Fruit fly (Drosophila melanogaster) whole organism, embryonic: ENCODE results near the gene CG12592.
A peak's percentile ranks its signal among the peaks of the same experiment; 100 is the strongest.

ENCODE experiments used
- ATbp ChIP-seq: fragments of 200-800 bp; sonication (Bioruptor generic); optimal IDR thresholded peaks from 2 replicates; lab custom pipeline; 2017; ENCODE audit warnings: missing biosample characterization, mild to moderate bottlenecking, missing genetic modification characterization, missing genetic modification reagents
- CG1024 ChIP-seq: fragments of 200-800 bp; sonication (Bioruptor generic); IDR thresholded peaks from 2 replicates; pipeline ENCODE4 v1.3.6; 2022; ENCODE audit warnings: missing biosample characterization, missing genetic modification characterization
- CG10431 ChIP-seq: fragments of 200-800 bp; sonication (Bioruptor generic); optimal IDR thresholded peaks from 3 replicates; lab custom pipeline; 2018; ENCODE audit warnings: missing biosample characterization, mild to moderate bottlenecking, missing genetic modification characterization
- CG10979 ChIP-seq: fragments of 200-800 bp; sonication (Bioruptor generic); optimal IDR thresholded peaks from 2 replicates; lab custom pipeline; 2018; ENCODE audit warnings: missing biosample characterization, mild to moderate bottlenecking, missing genetic modification characterization, moderate library complexity
- CG11093 ChIP-seq: fragments of 200-800 bp; sonication (Bioruptor generic); IDR thresholded peaks from 3 replicates; pipeline ENCODE4 v1.3.6; 2022; ENCODE audit warnings: missing biosample characterization, missing genetic modification characterization
- CG11398 ChIP-seq: fragments of 200-800 bp; sonication (Bioruptor generic); optimal IDR thresholded peaks from 2 replicates; lab custom pipeline; 2016; ENCODE audit warnings: missing biosample characterization, missing genetic modification characterization
- CG11504 ChIP-seq: fragments of 200-800 bp; sonication (Bioruptor generic); optimal IDR thresholded peaks from 3 replicates; lab custom pipeline; 2019; ENCODE audit warnings: missing biosample characterization, mild to moderate bottlenecking, missing genetic modification characterization, moderate library complexity
- CG12104 ChIP-seq: fragments of 200-800 bp; sonication (Bioruptor generic); optimal IDR thresholded peaks from 3 replicates; lab custom pipeline; 2016; ENCODE audit warnings: missing biosample characterization, missing genetic modification characterization
- CG13424 ChIP-seq: fragments of 200-800 bp; sonication (Bioruptor generic); optimal IDR thresholded peaks from 2 replicates; lab custom pipeline; 2019; ENCODE audit warnings: missing biosample characterization, mild to moderate bottlenecking, missing genetic modification characterization, moderate library complexity
- CG14050 ChIP-seq: fragments of 200-800 bp; sonication (Bioruptor generic); IDR thresholded peaks from 3 replicates; pipeline ENCODE4 v1.3.6; 2022; ENCODE audit warnings: missing biosample characterization, missing genetic modification characterization
- CG14441 ChIP-seq: fragments of 200-800 bp; sonication (Bioruptor generic); IDR thresholded peaks from 2 replicates; pipeline ENCODE4 v1.3.6; 2022; ENCODE audit warnings: missing biosample characterization, missing genetic modification characterization
- CG17359 ChIP-seq: fragments of 200-800 bp; sonication (Bioruptor generic); optimal IDR thresholded peaks from 3 replicates; lab custom pipeline; 2018; ENCODE audit warnings: missing biosample characterization, mild to moderate bottlenecking, missing genetic modification characterization, moderate library complexity
- CG17361 ChIP-seq: fragments of 200-800 bp; sonication (Bioruptor generic); IDR thresholded peaks from 3 replicates; pipeline ENCODE4 v1.3.6; 2022; ENCODE audit warnings: missing biosample characterization, missing genetic modification characterization
- CG17385 ChIP-seq: fragments of 200-800 bp; sonication (Bioruptor generic); optimal IDR thresholded peaks from 3 replicates; lab custom pipeline; 2018; ENCODE audit warnings: missing biosample characterization, mild to moderate bottlenecking, missing genetic modification characterization
- CG1832 ChIP-seq: fragments of 200-800 bp; sonication (Bioruptor generic); optimal IDR thresholded peaks from 2 replicates; lab custom pipeline; 2017; ENCODE audit warnings: missing biosample characterization, mild to moderate bottlenecking, missing genetic modification characterization, inconsistent platforms
- CG18764 ChIP-seq: fragments of 200-800 bp; sonication (Bioruptor generic); optimal IDR thresholded peaks from 3 replicates; lab custom pipeline; 2016; ENCODE audit warnings: missing biosample characterization, missing genetic modification characterization
- CG2116 ChIP-seq: fragments of 200-800 bp; sonication (Bioruptor generic); optimal IDR thresholded peaks from 3 replicates; lab custom pipeline; 2018; ENCODE audit warnings: missing biosample characterization, mild to moderate bottlenecking, missing genetic modification characterization
- CG2712 ChIP-seq: fragments of 200-800 bp; optimal IDR thresholded peaks from 3 replicates; lab custom pipeline; 2019; ENCODE audit warnings: missing biosample characterization, mild to moderate bottlenecking, missing genetic modification characterization, moderate library complexity
- CG32767 ChIP-seq: fragments of 200-800 bp; sonication (Bioruptor generic); IDR thresholded peaks from 2 replicates; pipeline ENCODE4 v1.3.6; 2022; ENCODE audit warnings: missing biosample characterization, missing genetic modification characterization
- CG4404 ChIP-seq: fragments of 200-800 bp; sonication (Bioruptor generic); IDR thresholded peaks from 2 replicates; pipeline ENCODE4 v1.3.6; 2022; ENCODE audit warnings: missing biosample characterization, missing genetic modification characterization
- CG5953 ChIP-seq: fragments of 200-800 bp; sonication (Bioruptor generic); IDR thresholded peaks from 2 replicates; pipeline ENCODE4 v1.3.6; 2022; ENCODE audit warnings: missing biosample characterization, missing genetic modification characterization
- CG6689 ChIP-seq: fragments of 200-800 bp; sonication (Bioruptor generic); IDR thresholded peaks from 2 replicates; pipeline ENCODE4 v1.3.6; 2022; ENCODE audit warnings: missing biosample characterization, missing genetic modification characterization
- CG6765 ChIP-seq: fragments of 200-800 bp; sonication (Bioruptor generic); optimal IDR thresholded peaks from 3 replicates; lab custom pipeline; 2017; ENCODE audit warnings: missing biosample characterization, mild to moderate bottlenecking, missing genetic modification characterization
- CG6791 ChIP-seq: fragments of 200-800 bp; sonication (Bioruptor generic); IDR thresholded peaks from 3 replicates; pipeline ENCODE4 v1.3.6; 2022; ENCODE audit warnings: missing biosample characterization, missing genetic modification characterization; ENCODE audit not compliant: partially characterized antibody
- CG9215 ChIP-seq: fragments of 200-800 bp; sonication (Bioruptor generic); IDR thresholded peaks from 2 replicates; pipeline ENCODE4 v1.3.6; 2022; ENCODE audit warnings: missing biosample characterization, missing genetic modification characterization
- CG9727 ChIP-seq: fragments of 200-800 bp; sonication (Bioruptor generic); optimal IDR thresholded peaks from 3 replicates; lab custom pipeline; 2017; ENCODE audit warnings: missing biosample characterization, mild to moderate bottlenecking, missing genetic modification characterization
- CoRest ChIP-seq: fragments of 200-800 bp; sonication (Bioruptor generic); optimal IDR thresholded peaks from 3 replicates; lab custom pipeline; 2018; ENCODE audit warnings: missing biosample characterization, mild to moderate bottlenecking, missing genetic modification characterization, moderate library complexity
- D ChIP-seq, 2 experiments: fragments of 200-800 bp in 1 of 2; fragments of >200 bp in 1 of 2; sonication (Bioruptor generic) in 1 of 2; optimal IDR thresholded peaks; 2 replicates in 1 of 2; 3 replicates in 1 of 2; lab custom pipeline; 2017; ENCODE audit warnings: mild to moderate bottlenecking in 1 of 2, missing biosample characterization in 1 of 2, missing genetic modification characterization in 1 of 2, missing genetic modification reagents in 1 of 2
- Dad ChIP-seq: fragments of 200-800 bp; sonication (Bioruptor generic); optimal IDR thresholded peaks from 3 replicates; lab custom pipeline; 2016; ENCODE audit warnings: missing biosample characterization, missing genetic modification characterization
- Dll ChIP-seq: fragments of 200-800 bp; sonication (Bioruptor generic); IDR thresholded peaks from 4 replicates; pipeline ENCODE4 v1.3.6; 2022; ENCODE audit warnings: missing biosample characterization, missing genetic modification characterization; ENCODE audit not compliant: partially characterized antibody
- Hmr ChIP-seq: fragments of 200-800 bp; sonication (Bioruptor generic); optimal IDR thresholded peaks from 3 replicates; lab custom pipeline; 2017; ENCODE audit warnings: mild to moderate bottlenecking, missing biosample characterization, missing genetic modification reagents, missing genetic modification characterization
- Med ChIP-seq: fragments of 200-800 bp; sonication (Bioruptor generic); peaks from one replicate; lab custom pipeline; 2016; ENCODE audit warnings: missing biosample characterization, missing genetic modification characterization, mild to moderate bottlenecking, inconsistent platforms, moderate library complexity
- Meics ChIP-seq: fragments of 200-800 bp; sonication (Bioruptor generic); optimal IDR thresholded peaks from 2 replicates; lab custom pipeline; 2017; ENCODE audit warnings: missing biosample characterization, mild to moderate bottlenecking, missing genetic modification characterization
- Mrtf ChIP-seq: fragments of 200-800 bp; sonication (Bioruptor generic); IDR thresholded peaks from 3 replicates; pipeline ENCODE4 v1.3.6; 2022; ENCODE audit warnings: missing biosample characterization, missing genetic modification characterization
- Rx ChIP-seq: fragments of 200-800 bp; sonication (Bioruptor generic); IDR thresholded peaks from 2 replicates; pipeline ENCODE4 v1.3.6; 2022; ENCODE audit warnings: missing biosample characterization, missing genetic modification characterization
- Vsx1 ChIP-seq: fragments of 200-800 bp; sonication (Bioruptor generic); optimal IDR thresholded peaks from 2 replicates; lab custom pipeline; 2017; ENCODE audit warnings: missing biosample characterization, mild to moderate bottlenecking, missing genetic modification characterization, missing genetic modification reagents
- bab2 ChIP-seq: fragments of 200-800 bp; sonication (Bioruptor generic); optimal IDR thresholded peaks from 2 replicates; lab custom pipeline; 2016; ENCODE audit warnings: missing biosample characterization, missing genetic modification characterization
- cg ChIP-seq: fragments of 200-800 bp; sonication (Bioruptor generic); optimal IDR thresholded peaks from 3 replicates; lab custom pipeline; 2019; ENCODE audit warnings: missing biosample characterization, mild to moderate bottlenecking, missing genetic modification characterization, moderate library complexity
- da ChIP-seq: fragments of 200-800 bp; sonication (Bioruptor generic); optimal IDR thresholded peaks from 2 replicates; lab custom pipeline; 2016; ENCODE audit warnings: missing biosample characterization, missing genetic modification characterization
- disco-r ChIP-seq: fragments of 200-800 bp; sonication (Bioruptor generic); optimal IDR thresholded peaks from 2 replicates; lab custom pipeline; 2016; ENCODE audit warnings: missing biosample characterization, missing genetic modification characterization
- dysf ChIP-seq: fragments of 200-800 bp; sonication (Bioruptor generic); IDR thresholded peaks from 3 replicates; pipeline ENCODE4 v1.3.6; 2022; ENCODE audit warnings: missing biosample characterization, missing genetic modification characterization
- eve ChIP-seq, 2 experiments: fragments of >200 bp; optimal IDR thresholded peaks; 2 replicates each; lab custom pipeline; 2017; ENCODE audit warnings: missing biosample characterization in 2 of 2, missing genetic modification characterization in 2 of 2
- gem ChIP-seq: fragments of 200-800 bp; sonication (Bioruptor generic); optimal IDR thresholded peaks from 2 replicates; lab custom pipeline; 2019; ENCODE audit warnings: missing biosample characterization, mild to moderate bottlenecking, missing genetic modification characterization, moderate library complexity
- gt ChIP-seq: fragments of 200-800 bp; sonication (Bioruptor generic); IDR thresholded peaks from 2 replicates; pipeline ENCODE4 v1.3.6; 2022; ENCODE audit warnings: missing biosample characterization, missing genetic modification characterization
- hth ChIP-seq: fragments of >200 bp; optimal IDR thresholded peaks from 2 replicates; lab custom pipeline; 2017; ENCODE audit warnings: inconsistent platforms
- mirr ChIP-seq: fragments of 200-800 bp; sonication (Bioruptor generic); optimal IDR thresholded peaks from 3 replicates; lab custom pipeline; 2018; ENCODE audit warnings: missing biosample characterization, mild to moderate bottlenecking, missing genetic modification characterization
- sima ChIP-seq: fragments of 200-800 bp; sonication (Bioruptor generic); optimal IDR thresholded peaks from 2 replicates; lab custom pipeline; 2016; ENCODE audit warnings: missing biosample characterization, missing genetic modification characterization
- so ChIP-seq: fragments of 200-800 bp; sonication (Bioruptor generic); IDR thresholded peaks from 3 replicates; pipeline ENCODE4 v1.3.6; 2022; ENCODE audit warnings: missing biosample characterization, missing genetic modification characterization
- unpg ChIP-seq: fragments of 200-800 bp; sonication (Bioruptor generic); optimal IDR thresholded peaks from 3 replicates; lab custom pipeline; 2018; ENCODE audit warnings: missing biosample characterization, mild to moderate bottlenecking, missing genetic modification characterization, moderate library complexity

The CG12592 gene

dm6 chr3R:10350741-10351629 is 12.8 kb downstream of the CG12592 start (continued):
- TF ChIP-seq Hmr (GFP tag; lab: Kevin White, UChicago), result peak; percentile 91
- TF ChIP-seq CoRest (tag; lab: Kevin White, UChicago), result peak; percentile 91
- peak; percentile 93 for TF ChIP-seq Meics (GFP tag; lab: Kevin White, UChicago)
- peak in 1 of 2 experiments; percentile 92 for TF ChIP-seq eve (GFP tag; optimal IDR thresholded peaks at IDR 0.05; lab: Kevin White, UChicago)
- TF ChIP-seq gt (GFP tag; lab: Robert Waterston, UW), result no peak
- peak; percentile 48 for TF ChIP-seq disco-r (GFP tag; lab: Kevin White, UChicago)
- peak; percentile 61 for TF ChIP-seq bab2 (GFP tag; lab: Kevin White, UChicago)
- peak; percentile 67 for TF ChIP-seq CG6765 (GFP tag; lab: Kevin White, UChicago)
- TF ChIP-seq sima, result peak; percentile 11
- TF ChIP-seq CG17361 (GFP tag; lab: Robert Waterston, UW), result no peak
- TF ChIP-seq ATbp, result peak; percentile 82
- peak; percentile 82 for TF ChIP-seq CG12104
- TF ChIP-seq CG14441, result no peak
- TF ChIP-seq unpg (GFP tag; lab: Kevin White, UChicago), result peak; percentile 80
- no peak for TF ChIP-seq so
- peak; percentile 93 for TF ChIP-seq Med (GFP tag; lab: Kevin White, UChicago)
- TF ChIP-seq Vsx1, result peak; percentile 79
- no peak for TF ChIP-seq CG10431 (GFP tag; lab: Kevin White, UChicago)
- peak; percentile 87 for TF ChIP-seq mirr (GFP tag; lab: Kevin White, UChicago)
- TF ChIP-seq CG11093, result peak; percentile 70; the same call in 2 of the 3 replicates
- peak; percentile 80 for TF ChIP-seq CG17385
- TF ChIP-seq Dll (GFP tag; lab: Robert Waterston, UW), result no peak
- no peak for TF ChIP-seq CG9215 (GFP tag; lab: Robert Waterston, UW)
- no peak for TF ChIP-seq CG6791
- peak; percentile 76 for TF ChIP-seq CG17359 (tag; lab: Kevin White, UChicago)
- TF ChIP-seq CG4404 (GFP tag; lab: Robert Waterston, UW), result no peak
- TF ChIP-seq CG1024 (GFP tag; lab: Robert Waterston, UW), result no peak
- TF ChIP-seq CG5953, result no peak
- TF ChIP-seq CG11504 (tag; lab: Kevin White, UChicago), result no peak
- TF ChIP-seq CG1832 (GFP tag; lab: Kevin White, UChicago), result peak; percentile 95
- no peak for TF ChIP-seq D (optimal IDR thresholded peaks at IDR 0.05; lab: Kevin White, UChicago)
- peak; percentile 46 for TF ChIP-seq D (GFP tag; optimal IDR thresholded peaks at IDR 0.05; lab: Kevin White, UChicago)
- TF ChIP-seq hth, result no peak
- no peak for TF ChIP-seq da
- peak; percentile 82 for TF ChIP-seq CG2712 (tag; lab: Kevin White, UChicago)
- TF ChIP-seq dysf (GFP tag; lab: Robert Waterston, UW), result no peak
- TF ChIP-seq CG14050 (GFP tag; lab: Robert Waterston, UW), result no peak
- no peak for TF ChIP-seq Rx (GFP tag; lab: Robert Waterston, UW)
- TF ChIP-seq CG10979, result peak; percentile 40
- no peak for TF ChIP-seq CG6689 (GFP tag; lab: Robert Waterston, UW)
- peak; percentile 90 for TF ChIP-seq cg (GFP tag; lab: Kevin White, UChicago)
- TF ChIP-seq Dad, result peak; percentile 57
- TF ChIP-seq Mrtf (GFP tag; lab: Robert Waterston, UW), result no peak
- peak; percentile 60 for TF ChIP-seq CG18764 (GFP tag; lab: Kevin White, UChicago)
- peak; percentile 91 for TF ChIP-seq gem (tag; lab: Kevin White, UChicago)
- TF ChIP-seq CG13424, result peak; percentile 78
- peak; percentile 90 for TF ChIP-seq CG9727 (GFP tag; lab: Kevin White, UChicago)
- peak; percentile 70 for TF ChIP-seq CG11398 (GFP tag; lab: Kevin White, UChicago)
- TF ChIP-seq CG32767 (GFP tag; lab: Robert Waterston, UW), result no peak
- TF ChIP-seq CG2116 (GFP tag; lab: Kevin White, UChicago), result peak; percentile 29
